Worm (Caenorhabditis elegans) whole organism, young adult: ENCODE results near the gene mup-4.
"Not testable (repeated sequence)": the region's sequence is repeated elsewhere in the genome, so short reads cannot be mapped to it uniquely, and the experiment has no call there.

Experiments used
- F22D6.2 ChIP-seq: sonication (generic microtip); optimal IDR thresholded peaks from 2 replicates; lab custom pipeline; 2016; ENCODE audit warnings: mild to moderate bottlenecking, missing genetic modification characterization, missing compliant biosample characterization
- F23B12.7 ChIP-seq: sonication (generic microtip); optimal IDR thresholded peaks from 2 replicates; lab custom pipeline; 2017; ENCODE audit warnings: missing genetic modification characterization, mild to moderate bottlenecking, missing compliant biosample characterization, antibody characterized with exemption, moderate library complexity; ENCODE audit not compliant: insufficient read depth
- F49E8.2 ChIP-seq: sonication (generic microtip); optimal IDR thresholded peaks from 3 replicates; lab custom pipeline; 2017; ENCODE audit warnings: missing genetic modification characterization, mild to moderate bottlenecking, missing compliant biosample characterization, antibody characterized with exemption, moderate library complexity; ENCODE audit not compliant: insufficient read depth
- nhr-90 ChIP-seq: sonication (generic microtip); optimal IDR thresholded peaks from 2 replicates; lab custom pipeline; 2016; ENCODE audit warnings: missing genotype, mild to moderate bottlenecking, missing genetic modification characterization, missing compliant biosample characterization
- snpc-4 ChIP-seq, 5 experiments: fragments of 150-350 bp in 1 of 5; sonication (generic microtip) in 4 of 5; optimal IDR thresholded peaks; 2 replicates each; lab custom pipeline; 2014 to 2018; ENCODE audit warnings: missing genetic modification characterization in 5 of 5, missing biosample characterization in 3 of 5, antibody characterized with exemption in 2 of 5, mild to moderate bottlenecking in 2 of 5, missing compliant biosample characterization in 2 of 5, missing genotype in 2 of 5, moderate library complexity in 2 of 5, missing genetic modification reagents in 1 of 5
- somi-1 ChIP-seq: fragments of 200-800 bp; sonication (Bioruptor generic); optimal IDR thresholded peaks from 2 replicates; lab custom pipeline; 2018; ENCODE audit warnings: mild to moderate bottlenecking, missing genetic modification characterization, missing compliant biosample characterization

- not testable (repeated sequence) for TF ChIP-seq F23B12.7 (tag; lab: Kevin White, UChicago); F49E8.2; snpc-4 (GFP tag; optimal IDR thresholded peaks at IDR 0.05; lab: Kevin White, UChicago); snpc-4 (tag; optimal IDR thresholded peaks at IDR 0.05; lab: Kevin White, UChicago); somi-1 (GFP tag; lab: Kevin White, UChicago); F22D6.2 (tag; lab: Kevin White, UChicago); nhr-90 (tag; lab: Kevin White, UChicago)
Measured at ce11 chrIII:7452438-7452837, 36.5 kb downstream of the mup-4 start.
